Worm (Caenorhabditis elegans) whole organism, early embryonic: Measurements from ENCODE around the gene F19F10.14.

Source experiments
- B0310.2 ChIP-seq: sonication (generic microtip); optimal IDR thresholded peaks from 2 replicates; lab custom pipeline; 2016; ENCODE audit warnings: mild to moderate bottlenecking, missing genetic modification characterization, missing compliant biosample characterization
- F13C5.2 ChIP-seq: sonication (generic microtip); optimal IDR thresholded peaks from 2 replicates; lab custom pipeline; 2017; ENCODE audit warnings: mild to moderate bottlenecking, missing genetic modification characterization, inconsistent platforms, missing compliant biosample characterization
- aly-1 ChIP-seq: sonication (generic microtip); optimal IDR thresholded peaks from 2 replicates; lab custom pipeline; 2016; ENCODE audit warnings: missing genetic modification characterization, missing compliant biosample characterization
- ama-1 ChIP-seq: fragments of 150-350 bp; optimal IDR thresholded peaks from 2 replicates; lab custom pipeline; 2014
- ceh-13 ChIP-seq: fragments of 200-800 bp; sonication (Bioruptor generic); optimal IDR thresholded peaks from 2 replicates; lab custom pipeline; 2018; ENCODE audit warnings: mild to moderate bottlenecking, missing genetic modification characterization, missing compliant biosample characterization
- ceh-36 ChIP-seq: sonication (generic microtip); optimal IDR thresholded peaks from 2 replicates; lab custom pipeline; 2016; ENCODE audit warnings: missing genetic modification characterization, inconsistent platforms, missing compliant biosample characterization
- ets-7 ChIP-seq: sonication (generic microtip); optimal IDR thresholded peaks from 2 replicates; lab custom pipeline; 2016; ENCODE audit warnings: missing genotype, missing genetic modification characterization, missing compliant biosample characterization
- flt-1 ChIP-seq: fragments of 200-800 bp; sonication (Bioruptor generic); IDR thresholded peaks from 2 replicates; pipeline ENCODE4 v1.3.6; 2022; ENCODE audit warnings: missing genetic modification characterization, missing compliant biosample characterization
- hmbx-1 ChIP-seq: sonication (generic microtip); optimal IDR thresholded peaks from 2 replicates; lab custom pipeline; 2016; ENCODE audit warnings: mild to moderate bottlenecking, missing genetic modification characterization, missing compliant biosample characterization
- hmg-4 ChIP-seq: fragments of 200-800 bp; sonication (Bioruptor generic); optimal IDR thresholded peaks from 2 replicates; lab custom pipeline; 2018; ENCODE audit warnings: mild to moderate bottlenecking, missing genetic modification characterization, missing compliant biosample characterization
- hnd-1 ChIP-seq: sonication (generic microtip); optimal IDR thresholded peaks from 2 replicates; lab custom pipeline; 2016; ENCODE audit warnings: missing genetic modification characterization, missing compliant biosample characterization
- pes-1 ChIP-seq: fragments of 200-800 bp; sonication (Bioruptor generic); IDR thresholded peaks from 2 replicates; pipeline ENCODE4 v1.3.6; 2022; ENCODE audit warnings: missing genetic modification reagents, missing genetic modification characterization, missing compliant biosample characterization
- scrt-1 ChIP-seq: fragments of 200-800 bp; sonication (Bioruptor generic); IDR thresholded peaks from 2 replicates; pipeline ENCODE4 v1.3.6; 2022; ENCODE audit warnings: missing genetic modification characterization, missing compliant biosample characterization
- sea-1 ChIP-seq: fragments of 200-800 bp; sonication (Bioruptor generic); conservative IDR thresholded peaks from 2 replicates; pipeline ENCODE4 v1.3.6; 2022; ENCODE audit warnings: missing genetic modification characterization, missing compliant biosample characterization
- tbx-11 ChIP-seq: fragments of 200-800 bp; sonication (Bioruptor generic); IDR thresholded peaks from 2 replicates; pipeline ENCODE4 v1.3.6; 2022; ENCODE audit warnings: missing genetic modification characterization, missing compliant biosample characterization
- tbx-37 ChIP-seq: fragments of 200-800 bp; sonication (Bioruptor generic); conservative IDR thresholded peaks from 2 replicates; pipeline ENCODE4 v1.3.6; 2022; ENCODE audit warnings: missing genetic modification reagents, missing genetic modification characterization, missing compliant biosample characterization
- tra-4 ChIP-seq: sonication (generic microtip); optimal IDR thresholded peaks from 2 replicates; lab custom pipeline; 2017; ENCODE audit warnings: missing genetic modification characterization, missing compliant biosample characterization

F19F10.14 gene

DNA sequence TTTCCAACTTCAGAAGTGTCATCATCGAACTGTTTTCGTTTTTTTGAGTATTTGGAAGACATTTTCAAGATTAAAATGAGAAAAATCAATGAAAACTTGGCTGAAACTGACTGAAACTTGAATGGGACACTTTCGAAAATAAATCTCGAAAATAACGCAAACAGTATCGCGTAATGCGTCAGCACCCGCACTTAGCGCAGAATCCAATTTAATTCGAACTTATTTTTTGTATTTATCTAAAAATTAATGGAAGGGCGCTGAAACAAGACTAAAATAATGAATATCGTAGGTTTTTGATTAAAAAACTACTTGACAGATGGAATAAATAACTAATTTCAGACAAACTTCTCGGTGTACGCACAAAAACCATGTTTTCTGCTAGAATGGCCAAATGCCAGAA lies 4.7 kb upstream of the F19F10.14 start, which contains the start of the genes snu-66 and ints-9:
TSS of gene snu-66 (minus strand) at position 108 of the 400 bp plus-strand sequence.
TSS of gene ints-9 (plus strand) at position 240 of the 400 bp plus-strand sequence.
- TF ChIP-seq sea-1 (GFP tag; lab: Robert Waterston, UW) (no peak), hmg-4 (GFP tag; lab: Kevin White, UChicago) (no peak), tbx-11 (no peak), flt-1 (GFP tag; lab: Robert Waterston, UW) (no peak)

- TF ChIP-seq ama-1 (lab: Kevin White, UChicago) (no peak), flt-1 (GFP tag; lab: Robert Waterston, UW) (no peak), ceh-13 (GFP tag; lab: Kevin White, UChicago) (no peak), B0310.2 (tag; lab: Kevin White, UChicago) (no peak), F13C5.2 (tag; lab: Kevin White, UChicago) (no peak), hmbx-1 (no peak), tbx-37 (GFP tag; lab: Robert Waterston, UW) (no peak), ets-7 (no peak), hmg-4 (GFP tag; lab: Kevin White, UChicago) (no peak), scrt-1 (GFP tag; lab: Robert Waterston, UW) (no peak), sea-1 (GFP tag; lab: Robert Waterston, UW) (no peak)
Measured at ce11 chrV:7570290-7570689, 565 bp downstream of the F19F10.14 start, which contains the start of gene clec-212. TSS of gene clec-212 (minus strand) at chrV:7570390.

DNA sequence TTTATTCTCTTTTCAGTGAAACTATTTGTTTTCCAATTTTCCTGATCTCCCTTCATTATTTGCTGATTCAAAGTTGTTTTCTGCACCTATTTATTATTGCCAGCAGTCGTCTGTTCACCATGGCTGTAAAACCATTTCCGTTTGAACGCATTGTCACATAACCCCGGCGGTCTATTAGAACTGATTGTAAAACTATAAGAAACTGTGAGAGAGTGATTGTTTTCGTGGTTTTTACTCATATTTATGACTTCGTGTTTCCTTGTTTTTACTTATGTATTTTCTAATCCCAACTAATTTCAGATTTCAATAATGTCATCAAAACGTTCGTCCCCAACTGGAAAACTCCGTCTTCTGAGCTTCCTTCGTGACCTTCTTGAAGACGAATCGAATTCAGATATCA lies 7.9 kb downstream of the F19F10.14 start, which contains the start of gene F19F10.1:
TSS of gene F19F10.1 (plus strand) at position 301 of the 400 bp plus-strand sequence.
- TF ChIP-seq hmg-4 (GFP tag; lab: Kevin White, UChicago) (no peak), B0310.2 (tag; lab: Kevin White, UChicago) (no peak)

DNA sequence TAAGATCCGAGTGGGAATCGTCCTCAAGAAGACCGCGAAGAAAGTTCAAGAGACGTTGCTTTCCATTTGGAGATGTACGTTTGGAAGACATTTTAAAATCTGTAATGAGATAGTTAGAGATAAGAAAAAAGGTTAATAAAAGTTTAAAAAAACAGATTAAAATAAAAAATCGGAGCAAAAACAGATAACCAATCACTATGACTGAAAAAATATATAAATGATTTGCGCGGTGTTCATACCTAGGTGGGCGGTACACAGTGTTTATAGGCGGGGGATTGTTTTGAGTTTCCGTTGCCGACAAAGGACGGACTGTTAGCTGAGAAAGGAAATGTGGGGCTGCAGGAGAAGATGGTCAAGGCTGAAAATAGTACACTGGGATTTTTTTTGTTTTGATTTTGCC lies 12.2 kb downstream of the F19F10.14 start, which contains the start of gene ets-7:
TSS of gene ets-7 (minus strand) at position 101 of the 400 bp plus-strand sequence.
- TF ChIP-seq hmbx-1 (no peak), pes-1 (no peak), tbx-37 (GFP tag; lab: Robert Waterston, UW) (no peak), tra-4 (tag; lab: Kevin White, UChicago) (no peak), ceh-36 (no peak), ceh-13 (GFP tag; lab: Kevin White, UChicago) (no peak), ets-7 (no peak), flt-1 (GFP tag; lab: Robert Waterston, UW) (no peak), ama-1 (lab: Kevin White, UChicago) (no peak), scrt-1 (GFP tag; lab: Robert Waterston, UW) (no peak), sea-1 (GFP tag; lab: Robert Waterston, UW) (no peak), tbx-11 (no peak), hmg-4 (GFP tag; lab: Kevin White, UChicago) (no peak), aly-1 (no peak), B0310.2 (tag; lab: Kevin White, UChicago) (no peak), F13C5.2 (tag; lab: Kevin White, UChicago) (no peak), hnd-1 (tag; lab: Kevin White, UChicago) (no peak)

DNA sequence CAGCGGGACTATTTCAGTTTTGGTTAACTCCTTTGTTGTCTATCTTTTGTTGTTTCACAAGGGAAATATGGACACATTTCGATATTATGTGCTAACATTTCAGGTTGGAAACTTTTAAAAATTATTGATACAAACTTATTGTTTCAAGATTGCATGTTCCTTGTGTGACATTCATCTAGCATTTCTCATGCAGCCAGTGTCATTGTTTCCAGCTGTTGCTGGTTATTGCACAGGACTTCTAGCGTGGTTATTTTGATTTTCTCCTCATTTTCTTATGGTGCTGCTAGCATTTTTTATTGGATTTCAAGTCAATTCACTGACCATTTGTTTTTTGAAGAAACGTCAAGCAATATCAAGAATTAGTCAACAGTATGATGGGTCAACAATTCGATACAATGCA lies 15.0 kb downstream of the F19F10.14 start:
- TF ChIP-seq tra-4 (tag; lab: Kevin White, UChicago), result no peak
- no peak for TF ChIP-seq sea-1 (GFP tag; lab: Robert Waterston, UW)
- TF ChIP-seq scrt-1 (GFP tag; lab: Robert Waterston, UW), result no peak
- TF ChIP-seq aly-1, result no peak
- TF ChIP-seq pes-1, result no peak
- TF ChIP-seq hmg-4 (GFP tag; lab: Kevin White, UChicago), result no peak
- no peak for TF ChIP-seq ceh-36
- no peak for TF ChIP-seq F13C5.2 (tag; lab: Kevin White, UChicago)
- TF ChIP-seq hmbx-1, result no peak

- TF ChIP-seq hnd-1 (tag; lab: Kevin White, UChicago) (no peak), scrt-1 (GFP tag; lab: Robert Waterston, UW) (no peak), sea-1 (GFP tag; lab: Robert Waterston, UW) (no peak), ceh-36 (no peak), F13C5.2 (tag; lab: Kevin White, UChicago) (no peak), tbx-11 (no peak)
Measured at ce11 chrV:7553873-7554362, 16.9 kb downstream of the F19F10.14 start, which contains the start of gene ttr-10. TSS of gene ttr-10 (minus strand) at chrV:7553923.

DNA sequence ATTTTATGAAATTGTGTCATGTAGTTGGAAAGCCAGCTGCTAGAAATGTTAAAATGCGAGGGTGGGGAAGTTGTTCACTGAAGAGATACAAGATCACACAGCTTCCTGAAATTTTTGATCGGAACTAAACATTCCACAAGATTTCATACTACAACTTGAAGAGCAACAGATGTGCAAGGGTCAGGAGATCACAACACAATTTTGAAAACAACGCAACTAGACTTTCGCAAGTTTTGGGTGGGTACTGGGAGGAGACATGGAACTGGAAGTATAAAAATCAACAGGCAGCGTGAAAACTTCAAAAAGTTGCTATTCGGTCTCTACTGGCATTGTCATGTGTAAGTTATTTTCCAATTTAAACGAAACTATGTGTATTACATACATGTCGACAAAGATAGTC lies 19.0 kb downstream of the F19F10.14 start, which contains the start of gene F19F10.3:
TSS of gene F19F10.3 (plus strand) at position 301 of the 400 bp plus-strand sequence.
- TF ChIP-seq scrt-1 (GFP tag; lab: Robert Waterston, UW) (no peak), B0310.2 (tag; lab: Kevin White, UChicago) (no peak), F13C5.2 (tag; lab: Kevin White, UChicago) (no peak), ceh-36 (no peak), ama-1 (lab: Kevin White, UChicago) (no peak), flt-1 (GFP tag; lab: Robert Waterston, UW) (no peak), ets-7 (no peak), tbx-11 (no peak), sea-1 (GFP tag; lab: Robert Waterston, UW) (no peak), hmg-4 (GFP tag; lab: Kevin White, UChicago) (no peak), tbx-37 (GFP tag; lab: Robert Waterston, UW) (no peak), tra-4 (tag; lab: Kevin White, UChicago) (no peak), hmbx-1 (no peak), hnd-1 (tag; lab: Kevin White, UChicago) (no peak), ceh-13 (GFP tag; lab: Kevin White, UChicago) (no peak), aly-1 (no peak), pes-1 (no peak)

ce11 chrV:7548499-7548898 lies 22.4 kb downstream of the F19F10.14 start:
- TF ChIP-seq flt-1 (GFP tag; lab: Robert Waterston, UW) (peak; percentile 56; the same call in 1 of the 2 replicates), scrt-1 (GFP tag; lab: Robert Waterston, UW) (peak; percentile 70; the same call in 1 of the 2 replicates), pes-1 (peak; percentile 76), tbx-11 (peak; percentile 70)
